Fruit fly (Drosophila melanogaster) whole organism: Measurements from ENCODE around the gene CG34012.

ENCODE experiments used
- CG8478 ChIP-seq: fragments of >200 bp; optimal IDR thresholded peaks from 2 replicates; lab custom pipeline; 2018; ENCODE audit warnings: inconsistent platforms
- psq ChIP-seq: fragments of >200 bp; optimal IDR thresholded peaks from 2 replicates; lab custom pipeline; 2017

DNA sequence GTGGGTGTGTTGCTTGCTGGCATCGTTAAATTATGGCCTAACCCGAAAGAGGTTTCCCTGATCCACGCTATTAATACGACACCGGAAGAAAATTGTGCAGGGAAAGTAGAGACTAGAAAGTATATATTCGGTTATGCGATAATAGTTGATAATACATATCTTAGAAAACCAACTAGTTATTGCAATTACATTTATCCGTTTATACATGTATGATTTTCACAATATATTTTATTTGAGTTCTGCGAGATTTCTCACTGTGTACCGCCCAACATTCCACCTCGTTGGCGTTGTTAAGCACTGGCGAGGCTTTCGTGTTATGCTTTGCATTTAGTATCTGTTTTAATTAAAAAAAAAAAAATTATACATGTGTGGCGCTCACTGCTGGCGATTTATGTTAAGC is 46.1 kb upstream of the CG34012 start:
- TF ChIP-seq psq (lab: Kevin White, UChicago) (no peak), CG8478 (lab: Kevin White, UChicago) (no peak)
